Worm (Caenorhabditis elegans): ENCODE data around the gene rev-3.

DNA sequence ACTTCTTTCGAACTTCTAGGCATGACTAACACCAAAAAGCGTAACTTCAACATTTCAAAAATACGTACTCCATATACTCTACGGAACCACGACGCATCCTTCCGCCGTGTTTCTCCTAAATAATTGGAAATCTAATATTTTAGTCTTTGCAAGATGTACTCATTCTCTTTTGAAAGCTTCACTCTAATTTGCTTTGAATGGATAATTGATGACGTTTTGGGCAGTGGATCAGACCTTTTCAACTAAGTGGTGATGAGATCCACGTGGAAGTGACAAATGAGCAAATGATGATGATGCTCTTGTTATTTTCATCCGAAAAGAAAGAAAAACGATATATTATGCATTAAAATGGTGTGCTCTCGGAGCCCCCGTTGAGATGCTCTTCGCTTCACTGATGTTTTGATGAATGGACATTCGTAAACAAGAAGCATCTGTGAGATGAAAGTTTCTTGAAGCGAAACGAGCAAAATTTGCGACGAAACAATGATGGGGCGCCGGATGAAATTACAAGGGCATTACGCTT lies 34.1 kb upstream of the rev-3 start:
- TF ChIP-seq Y116A8C.19 (tag; optimal IDR thresholded peaks at IDR 0.05; ENCODE audit: borderline replicate concordance) (no peak), fkh-10 (GFP tag; optimal IDR thresholded peaks at IDR 0.05) (no peak), tbx-2 (tag; optimal IDR thresholded peaks at IDR 0.05) (no peak), snpc-4 (tag; optimal IDR thresholded peaks at IDR 0.05) (no peak), ces-1 (GFP tag; optimal IDR thresholded peaks at IDR 0.05) (no peak), pqm-1 (tag; optimal IDR thresholded peaks at IDR 0.05) (no peak), nhr-90 (tag; optimal IDR thresholded peaks at IDR 0.05; ENCODE audit: poor library complexity) (no peak), zag-1 (tag; optimal IDR thresholded peaks at IDR 0.05) (no peak), jun-1 (tag; optimal IDR thresholded peaks at IDR 0.05) (no peak), ceh-82 (tag; optimal IDR thresholded peaks at IDR 0.05) (no peak), ama-1 (optimal IDR thresholded peaks at IDR 0.05) (no peak), mdl-1 (tag; optimal IDR thresholded peaks at IDR 0.05) (no peak)

Measured in whole organism, L1 larva.